Fruit fly (Drosophila melanogaster) Kc167 (cell line): Measurements from ENCODE around the gene CG31904.

Experiments used
- Sin3A ChIP-seq: fragments of >200 bp; optimal IDR thresholded peaks from 2 replicates; lab custom pipeline; 2018; ENCODE audit warnings: missing external identifiers
- h ChIP-seq: fragments of >200 bp; optimal IDR thresholded peaks from 3 replicates; lab custom pipeline; 2018; ENCODE audit warnings: missing external identifiers
- ttk ChIP-seq: sonication (Bioruptor generic); optimal IDR thresholded peaks from 2 replicates; lab custom pipeline; 2017; ENCODE audit warnings: missing external identifiers

DNA sequence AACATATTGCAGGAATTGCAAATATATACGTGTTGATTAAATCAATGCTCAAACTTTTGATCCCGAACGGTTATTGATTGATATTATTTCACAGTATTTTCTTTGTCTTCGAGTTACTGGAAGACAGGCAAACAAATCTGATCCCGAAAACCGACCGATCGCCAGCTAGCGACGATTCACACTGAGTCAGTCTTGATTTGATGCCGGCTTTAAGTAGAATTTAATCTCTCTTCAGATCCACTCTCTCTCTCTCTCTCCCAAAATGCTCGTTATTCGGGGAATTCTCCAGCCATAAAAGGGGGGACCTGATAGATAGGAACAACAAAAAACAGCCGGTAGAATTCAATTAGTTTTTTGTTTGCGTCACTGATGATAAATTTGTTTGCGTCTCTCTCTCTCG is 37.2 kb downstream of the CG31904 start, which contains the start of gene Tep2:
- TF ChIP-seq Sin3A (lab: Kevin White, UChicago), result no peak
- no peak for TF ChIP-seq ttk (lab: Kevin White, UChicago)
- no peak for TF ChIP-seq h
